Fruit fly (Drosophila melanogaster) whole organism, embryonic: Measurements from ENCODE around the gene Nf-YC.

Experiments
- Antp ChIP-seq: fragments of 200-800 bp; sonication (Bioruptor generic); optimal IDR thresholded peaks from 3 replicates; lab custom pipeline; 2016; ENCODE audit warnings: missing biosample characterization, missing genetic modification characterization
- BEAF-32 ChIP-seq: fragments of 200-800 bp; sonication (Bioruptor generic); optimal IDR thresholded peaks from 3 replicates; lab custom pipeline; 2017; ENCODE audit warnings: missing biosample characterization, missing genetic modification characterization, mild to moderate bottlenecking, moderate library complexity, missing genetic modification reagents
- C15 ChIP-seq: fragments of 200-800 bp; sonication (Bioruptor generic); IDR thresholded peaks from 3 replicates; pipeline ENCODE4 v1.3.6; 2022; ENCODE audit warnings: missing biosample characterization, missing genetic modification characterization
- CG11456 ChIP-seq: fragments of 200-800 bp; sonication (Bioruptor generic); IDR thresholded peaks from 3 replicates; pipeline ENCODE4 v1.3.6; 2022; ENCODE audit warnings: missing biosample characterization, missing genetic modification characterization
- CG12219 ChIP-seq: fragments of 200-800 bp; sonication (Bioruptor generic); optimal IDR thresholded peaks from 3 replicates; lab custom pipeline; 2018; ENCODE audit warnings: missing biosample characterization, mild to moderate bottlenecking, missing genetic modification characterization
- CG1233 ChIP-seq: fragments of 200-800 bp; sonication (Bioruptor generic); optimal IDR thresholded peaks from 4 replicates; lab custom pipeline; 2018; ENCODE audit warnings: missing biosample characterization, mild to moderate bottlenecking, missing genetic modification characterization
- CG12391 ChIP-seq: fragments of 200-800 bp; sonication (Bioruptor generic); optimal IDR thresholded peaks from 3 replicates; lab custom pipeline; 2018; ENCODE audit warnings: missing biosample characterization, mild to moderate bottlenecking, missing genetic modification characterization, moderate library complexity
- CG14441 ChIP-seq: fragments of 200-800 bp; sonication (Bioruptor generic); IDR thresholded peaks from 2 replicates; pipeline ENCODE4 v1.3.6; 2022; ENCODE audit warnings: missing biosample characterization, missing genetic modification characterization
- CG16779 ChIP-seq: fragments of 200-800 bp; sonication (Bioruptor generic); IDR thresholded peaks from 2 replicates; pipeline ENCODE4 v1.3.6; 2022; ENCODE audit warnings: missing biosample characterization, missing genetic modification characterization
- CG16815 ChIP-seq: fragments of 200-800 bp; sonication (Bioruptor generic); optimal IDR thresholded peaks from 3 replicates; lab custom pipeline; 2017; ENCODE audit warnings: missing biosample characterization, mild to moderate bottlenecking, missing genetic modification characterization
- CG17802 ChIP-seq: fragments of 200-800 bp; sonication (Bioruptor generic); optimal IDR thresholded peaks from 2 replicates; lab custom pipeline; 2018; ENCODE audit warnings: missing biosample characterization, mild to moderate bottlenecking, missing genetic modification characterization, moderate library complexity
- CG18011 ChIP-seq: fragments of 200-800 bp; sonication (Bioruptor generic); optimal IDR thresholded peaks from 2 replicates; lab custom pipeline; 2017; ENCODE audit warnings: missing biosample characterization, missing genetic modification characterization, mild to moderate bottlenecking, moderate library complexity, missing genotype
- CG18262 ChIP-seq: fragments of 200-800 bp; optimal IDR thresholded peaks from 3 replicates; lab custom pipeline; 2019; ENCODE audit warnings: missing biosample characterization, mild to moderate bottlenecking, missing genetic modification characterization, moderate library complexity
- CG2120 ChIP-seq: fragments of 200-800 bp; sonication (Bioruptor generic); optimal IDR thresholded peaks from 3 replicates; lab custom pipeline; 2016; ENCODE audit warnings: missing biosample characterization, missing genetic modification characterization
- CG2875 ChIP-seq: fragments of 200-800 bp; sonication (Bioruptor generic); optimal IDR thresholded peaks from 2 replicates; lab custom pipeline; 2017; ENCODE audit warnings: missing biosample characterization, mild to moderate bottlenecking, missing genetic modification characterization, missing genetic modification reagents
- CG3838 ChIP-seq: fragments of 200-800 bp; sonication (Bioruptor generic); optimal IDR thresholded peaks from 3 replicates; lab custom pipeline; 2016; ENCODE audit warnings: missing biosample characterization, missing genetic modification characterization
- CG4730 ChIP-seq: fragments of 200-800 bp; sonication (Bioruptor generic); IDR thresholded peaks from 2 replicates; pipeline ENCODE4 v1.3.6; 2022; ENCODE audit warnings: missing biosample characterization, missing genetic modification characterization
- CG5245 ChIP-seq: fragments of 200-800 bp; sonication (Bioruptor generic); optimal IDR thresholded peaks from 3 replicates; lab custom pipeline; 2016; ENCODE audit warnings: missing biosample characterization, missing genetic modification characterization
- CG6683 ChIP-seq: fragments of 200-800 bp; sonication (Bioruptor generic); optimal IDR thresholded peaks from 2 replicates; lab custom pipeline; 2017; ENCODE audit warnings: missing biosample characterization, mild to moderate bottlenecking, missing genetic modification characterization, missing genetic modification reagents
- CG7745 ChIP-seq: fragments of 200-800 bp; sonication (Bioruptor generic); optimal IDR thresholded peaks from 2 replicates; lab custom pipeline; 2018; ENCODE audit warnings: missing biosample characterization, mild to moderate bottlenecking, missing genetic modification characterization, moderate library complexity
- CG7839 ChIP-seq: fragments of 200-800 bp; sonication (Bioruptor generic); optimal IDR thresholded peaks from 3 replicates; lab custom pipeline; 2018; ENCODE audit warnings: missing biosample characterization, mild to moderate bottlenecking, missing genetic modification characterization, moderate library complexity
- CG9609 ChIP-seq: fragments of 200-800 bp; sonication (Bioruptor generic); optimal IDR thresholded peaks from 3 replicates; lab custom pipeline; 2016; ENCODE audit warnings: missing biosample characterization, missing genetic modification characterization
- CG9817 ChIP-seq: fragments of 200-800 bp; sonication (Bioruptor generic); optimal IDR thresholded peaks from 2 replicates; lab custom pipeline; 2018; ENCODE audit warnings: missing biosample characterization, mild to moderate bottlenecking, missing genetic modification characterization, moderate library complexity
- Dp ChIP-seq: fragments of 200-800 bp; sonication (Bioruptor generic); optimal IDR thresholded peaks from 2 replicates; lab custom pipeline; 2018; ENCODE audit warnings: missing biosample characterization, mild to moderate bottlenecking, missing genetic modification characterization, moderate library complexity
- Gug ChIP-seq: fragments of 200-800 bp; sonication (Bioruptor generic); IDR thresholded peaks from 4 replicates; pipeline ENCODE4 v1.3.6; 2022; ENCODE audit warnings: missing biosample characterization, missing genetic modification characterization
- Hmx ChIP-seq: fragments of 200-800 bp; sonication (Bioruptor generic); optimal IDR thresholded peaks from 2 replicates; lab custom pipeline; 2016; ENCODE audit warnings: missing biosample characterization, missing genetic modification characterization
- NK7.1 ChIP-seq: fragments of 200-800 bp; sonication (Bioruptor generic); optimal IDR thresholded peaks from 3 replicates; lab custom pipeline; 2016; ENCODE audit warnings: missing biosample characterization, missing genetic modification characterization
- Taf1 ChIP-seq: fragments of 200-800 bp; sonication (Bioruptor generic); IDR thresholded peaks from 2 replicates; pipeline ENCODE4 v1.3.6; 2022; ENCODE audit warnings: missing biosample characterization, missing genetic modification characterization
- ase ChIP-seq: fragments of 200-800 bp; sonication (Bioruptor generic); IDR thresholded peaks from 3 replicates; pipeline ENCODE4 v1.3.6; 2022; ENCODE audit warnings: missing biosample characterization, missing genetic modification characterization
- cg ChIP-seq: fragments of 200-800 bp; sonication (Bioruptor generic); optimal IDR thresholded peaks from 3 replicates; lab custom pipeline; 2019; ENCODE audit warnings: missing biosample characterization, mild to moderate bottlenecking, missing genetic modification characterization, moderate library complexity
- chif ChIP-seq, 2 experiments: fragments of 200-800 bp; sonication (Bioruptor generic); optimal IDR thresholded peaks; 3 replicates each; lab custom pipeline; 2016; ENCODE audit warnings: missing biosample characterization in 2 of 2, missing genetic modification characterization in 2 of 2
- disco-r ChIP-seq: fragments of 200-800 bp; sonication (Bioruptor generic); optimal IDR thresholded peaks from 2 replicates; lab custom pipeline; 2016; ENCODE audit warnings: missing biosample characterization, missing genetic modification characterization
- dm ChIP-seq: fragments of 200-800 bp; sonication (Bioruptor generic); optimal IDR thresholded peaks from 3 replicates; lab custom pipeline; 2016; ENCODE audit warnings: missing biosample characterization, missing genetic modification characterization
- esg ChIP-seq: fragments of 200-800 bp; sonication (Bioruptor generic); conservative IDR thresholded peaks from 2 replicates; pipeline ENCODE4 v1.3.6; 2022; ENCODE audit warnings: missing biosample characterization, missing genetic modification characterization
- exex ChIP-seq: fragments of 200-800 bp; sonication (Bioruptor generic); optimal IDR thresholded peaks from 4 replicates; lab custom pipeline; 2018; ENCODE audit warnings: missing biosample characterization, mild to moderate bottlenecking, missing genetic modification characterization, moderate library complexity
- fd96Cb ChIP-seq: fragments of 200-800 bp; sonication (Bioruptor generic); optimal IDR thresholded peaks from 2 replicates; lab custom pipeline; 2018; ENCODE audit warnings: missing biosample characterization, mild to moderate bottlenecking, missing genetic modification characterization, moderate library complexity
- gcm ChIP-seq: fragments of 200-800 bp; sonication (Bioruptor generic); optimal IDR thresholded peaks from 2 replicates; lab custom pipeline; 2019; ENCODE audit warnings: missing biosample characterization, mild to moderate bottlenecking, missing genetic modification characterization, moderate library complexity
- grau ChIP-seq: fragments of 200-800 bp; optimal IDR thresholded peaks from 3 replicates; lab custom pipeline; 2019; ENCODE audit warnings: missing biosample characterization, mild to moderate bottlenecking, missing genetic modification characterization, moderate library complexity
- jumu ChIP-seq: fragments of 200-800 bp; sonication (Bioruptor generic); optimal IDR thresholded peaks from 3 replicates; lab custom pipeline; 2016; ENCODE audit warnings: missing biosample characterization, missing genetic modification characterization
- lola ChIP-seq, 3 experiments: fragments of >200 bp in 2 of 3; fragments of 200-800 bp in 1 of 3; sonication (Bioruptor generic) in 1 of 3; optimal IDR thresholded peaks; 2 replicates each; lab custom pipeline; 2017 to 2019; ENCODE audit warnings: missing biosample characterization in 3 of 3, missing genetic modification characterization in 3 of 3, mild to moderate bottlenecking in 1 of 3, moderate library complexity in 1 of 3
- mam ChIP-seq: fragments of 200-800 bp; sonication (Bioruptor generic); optimal IDR thresholded peaks from 3 replicates; lab custom pipeline; 2016; ENCODE audit warnings: missing biosample characterization, missing genetic modification characterization
- nau ChIP-seq: fragments of 200-800 bp; sonication (Bioruptor generic); optimal IDR thresholded peaks from 3 replicates; lab custom pipeline; 2017; ENCODE audit warnings: missing biosample characterization, mild to moderate bottlenecking, missing genetic modification characterization, missing genetic modification reagents
- pum ChIP-seq: fragments of 200-800 bp; sonication (Bioruptor generic); optimal IDR thresholded peaks from 2 replicates; lab custom pipeline; 2016; ENCODE audit warnings: missing biosample characterization, missing genetic modification characterization
- scrt ChIP-seq: fragments of 200-800 bp; sonication (Bioruptor generic); optimal IDR thresholded peaks from 2 replicates; lab custom pipeline; 2018; ENCODE audit warnings: missing biosample characterization, mild to moderate bottlenecking, missing genetic modification characterization, moderate library complexity
- sd ChIP-seq: fragments of 200-800 bp; sonication (Bioruptor generic); optimal IDR thresholded peaks from 3 replicates; lab custom pipeline; 2018; ENCODE audit warnings: missing biosample characterization, mild to moderate bottlenecking, missing genetic modification characterization, moderate library complexity
- sisA ChIP-seq: fragments of 200-800 bp; sonication (Bioruptor generic); IDR thresholded peaks from 2 replicates; pipeline ENCODE4 v1.3.6; 2022; ENCODE audit warnings: missing biosample characterization, missing genetic modification characterization
- sr ChIP-seq: fragments of 200-800 bp; sonication (Bioruptor generic); IDR thresholded peaks from 3 replicates; pipeline ENCODE4 v1.3.6; 2022; ENCODE audit warnings: missing biosample characterization, missing genetic modification characterization
- toy ChIP-seq: fragments of 200-800 bp; sonication (Bioruptor generic); IDR thresholded peaks from 2 replicates; pipeline ENCODE4 v1.3.6; 2022; ENCODE audit warnings: missing biosample characterization, missing genetic modification characterization
- wor ChIP-seq: fragments of 200-800 bp; sonication (Bioruptor generic); IDR thresholded peaks from 2 replicates; pipeline ENCODE4 v1.3.6; 2022; ENCODE audit warnings: missing biosample characterization, missing genetic modification characterization

The Nf-YC gene

DNA sequence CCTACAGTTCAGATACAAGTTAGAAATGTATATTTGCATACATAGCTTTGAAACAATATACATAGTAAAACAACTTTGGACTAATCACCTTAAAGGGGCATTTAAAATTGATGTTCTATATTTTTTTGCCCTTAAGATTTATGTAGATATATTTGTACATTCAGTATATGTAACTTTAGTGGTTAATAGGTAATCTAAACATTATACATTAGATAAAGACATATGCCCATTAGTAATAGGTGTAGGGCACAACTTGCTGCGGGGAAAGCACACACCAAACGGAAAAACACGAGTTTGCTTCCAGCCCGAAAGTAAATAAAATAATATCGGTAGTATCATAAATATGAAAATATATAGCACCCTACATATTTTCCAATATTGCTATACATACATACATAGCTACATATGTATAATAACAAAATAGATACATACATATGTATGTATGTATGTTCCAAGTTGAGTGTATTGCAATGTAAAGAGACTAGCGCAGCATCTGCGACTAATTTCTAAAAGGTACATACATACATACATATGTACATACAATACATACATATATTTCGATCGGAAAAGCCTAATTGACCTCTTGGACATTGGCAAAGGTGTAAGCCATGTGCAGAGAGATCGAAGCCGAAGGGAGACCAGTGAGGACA lies 42.7 kb upstream of the Nf-YC start, which contains the start of gene CG43736 (continued):
- TF ChIP-seq CG9817 (tag; lab: Kevin White, UChicago) (peak; percentile 96), CG17802 (tag; lab: Kevin White, UChicago) (peak; percentile 75), CG4730 (GFP tag; lab: Robert Waterston, UW) (peak; percentile 79), gcm (peak; percentile 95), CG7745 (tag; lab: Kevin White, UChicago) (no peak), esg (GFP tag; lab: Robert Waterston, UW) (peak; percentile 87), cg (GFP tag; lab: Kevin White, UChicago) (no peak), BEAF-32 (peak; percentile 17), wor (GFP tag; lab: Robert Waterston, UW) (peak; percentile 88), jumu (peak; percentile 92), CG3838 (peak; percentile 69), NK7.1 (GFP tag; lab: Kevin White, UChicago) (peak; percentile 91), fd96Cb (tag; lab: Kevin White, UChicago) (peak; percentile 98), CG18262 (tag; lab: Kevin White, UChicago) (peak; percentile 98), chif (GFP tag; optimal IDR thresholded peaks at IDR 0.05; lab: Kevin White, UChicago) (peak; percentile 93 to 94), CG11456 (GFP tag; lab: Robert Waterston, UW) (peak; percentile 85), toy (GFP tag; lab: Robert Waterston, UW) (peak; percentile 62; the same call in 1 of the 2 replicates), Taf1 (GFP tag; lab: Robert Waterston, UW) (peak; percentile 65), Antp (GFP tag; lab: Kevin White, UChicago) (peak; percentile 88), pum (GFP tag; lab: Kevin White, UChicago) (peak; percentile 91), mam (peak; percentile 94), CG16815 (GFP tag; lab: Kevin White, UChicago) (peak; percentile 91), CG2120 (GFP tag; lab: Kevin White, UChicago) (peak; percentile 97), exex (tag; lab: Kevin White, UChicago) (peak; percentile 79), scrt (GFP tag; lab: Kevin White, UChicago) (peak; percentile 92), sr (GFP tag; lab: Robert Waterston, UW) (peak; percentile 46; the same call in 1 of the 3 replicates), CG6683 (GFP tag; lab: Kevin White, UChicago) (peak; percentile 89), CG16779 (GFP tag; lab: Robert Waterston, UW) (no peak), CG7839 (tag; lab: Kevin White, UChicago) (peak; percentile 98), Gug (peak; percentile 86), CG9609 (GFP tag; lab: Kevin White, UChicago) (peak; percentile 92), sisA (GFP tag; lab: Robert Waterston, UW) (peak; percentile 90), sd (peak; percentile 60), CG12219 (GFP tag; lab: Kevin White, UChicago) (peak; percentile 95), CG1233 (GFP tag; lab: Kevin White, UChicago) (no peak), Dp (GFP tag; lab: Kevin White, UChicago) (peak; percentile 6), CG5245 (GFP tag; lab: Kevin White, UChicago) (peak; percentile 85), disco-r (GFP tag; lab: Kevin White, UChicago) (peak; percentile 87), CG14441 (GFP tag; lab: Robert Waterston, UW) (peak; percentile 85), ase (GFP tag; lab: Robert Waterston, UW) (peak; percentile 86), dm (GFP tag; lab: Kevin White, UChicago) (peak; percentile 79), nau (GFP tag; lab: Kevin White, UChicago) (peak; percentile 95), grau (peak; percentile 97), CG12391 (tag; lab: Kevin White, UChicago) (peak; percentile 97), Hmx (GFP tag; lab: Kevin White, UChicago) (peak; percentile 88), lola (GFP tag; optimal IDR thresholded peaks at IDR 0.05; lab: Kevin White, UChicago) (peak in 1 of 3 experiments; percentile 95), CG18011 (GFP tag; lab: Kevin White, UChicago) (peak; percentile 70), CG2875 (GFP tag; lab: Kevin White, UChicago) (peak; percentile 91), C15 (peak; percentile 65; the same call in 1 of the 3 replicates)
